Worm (Caenorhabditis elegans) whole organism, late embryonic: ENCODE measurements around the gene hot-6.
A peak's percentile ranks its signal among the peaks of the same experiment; 100 is the strongest.

Experiments
- C08G9.2 ChIP-seq: sonication (generic microtip); optimal IDR thresholded peaks from 2 replicates; lab custom pipeline; 2016; ENCODE audit warnings: mild to moderate bottlenecking, missing genetic modification characterization, moderate library complexity, missing compliant biosample characterization
- F13H6.1 ChIP-seq: sonication (generic microtip); optimal IDR thresholded peaks from 2 replicates; lab custom pipeline; 2016; ENCODE audit warnings: missing genetic modification characterization, missing compliant biosample characterization
- ama-1 ChIP-seq: fragments of 150-350 bp; optimal IDR thresholded peaks from 2 replicates; lab custom pipeline; 2014
- hlh-13 ChIP-seq: fragments of 200-800 bp; sonication (Bioruptor generic); optimal IDR thresholded peaks from 2 replicates; lab custom pipeline; 2018; ENCODE audit warnings: mild to moderate bottlenecking, missing genetic modification characterization, missing compliant biosample characterization
- hlh-30 ChIP-seq: sonication (generic microtip); optimal IDR thresholded peaks from 2 replicates; lab custom pipeline; 2017; ENCODE audit warnings: antibody characterized with exemption, missing genetic modification characterization, missing compliant biosample characterization; ENCODE audit not compliant: insufficient read depth
- nhr-232 ChIP-seq: sonication (generic microtip); optimal IDR thresholded peaks from 2 replicates; lab custom pipeline; 2016; ENCODE audit warnings: missing genetic modification characterization, missing compliant biosample characterization
- pqm-1 ChIP-seq: sonication (generic microtip); optimal IDR thresholded peaks from 2 replicates; lab custom pipeline; 2016; ENCODE audit warnings: missing genetic modification characterization, missing compliant biosample characterization

- TF ChIP-seq ama-1 (no peak), C08G9.2 (tag; lab: Kevin White, UChicago) (peak; percentile 96), pqm-1 (tag; lab: Kevin White, UChicago) (no peak), hlh-13 (no peak), F13H6.1 (peak; percentile 71), nhr-232 (tag; lab: Kevin White, UChicago) (no peak), hlh-30 (tag; lab: Kevin White, UChicago) (no peak)
Measured at ce11 chrV:11029309-11029708, 6.6 kb upstream of the hot-6 start.
